Fruit fly (Drosophila melanogaster) whole organism, embryonic: ENCODE measurements around the gene CG32267.

Experiments used
- CG10366 ChIP-seq: fragments of 200-800 bp; sonication (Bioruptor generic); IDR thresholded peaks from 2 replicates; pipeline ENCODE4 v1.3.6; 2022; ENCODE audit warnings: missing biosample characterization, missing genetic modification characterization
- CG10543 ChIP-seq: fragments of 200-800 bp; sonication (Bioruptor generic); optimal IDR thresholded peaks from 3 replicates; lab custom pipeline; 2017; ENCODE audit warnings: missing biosample characterization, mild to moderate bottlenecking, missing genetic modification characterization, moderate library complexity
- CG11456 ChIP-seq: fragments of 200-800 bp; sonication (Bioruptor generic); IDR thresholded peaks from 3 replicates; pipeline ENCODE4 v1.3.6; 2022; ENCODE audit warnings: missing biosample characterization, missing genetic modification characterization
- CG12391 ChIP-seq: fragments of 200-800 bp; sonication (Bioruptor generic); optimal IDR thresholded peaks from 3 replicates; lab custom pipeline; 2018; ENCODE audit warnings: missing biosample characterization, mild to moderate bottlenecking, missing genetic modification characterization, moderate library complexity
- CG15269 ChIP-seq: fragments of 200-800 bp; sonication (Bioruptor generic); optimal IDR thresholded peaks from 2 replicates; lab custom pipeline; 2018; ENCODE audit warnings: missing biosample characterization, mild to moderate bottlenecking, missing genetic modification characterization, moderate library complexity
- CG16813 ChIP-seq: fragments of 200-800 bp; sonication (Bioruptor generic); IDR thresholded peaks from 3 replicates; pipeline ENCODE4 v1.3.6; 2022; ENCODE audit warnings: missing biosample characterization, missing genetic modification characterization; ENCODE audit not compliant: partially characterized antibody
- CG17359 ChIP-seq: fragments of 200-800 bp; sonication (Bioruptor generic); optimal IDR thresholded peaks from 3 replicates; lab custom pipeline; 2018; ENCODE audit warnings: missing biosample characterization, mild to moderate bottlenecking, missing genetic modification characterization, moderate library complexity
- CG17802 ChIP-seq: fragments of 200-800 bp; sonication (Bioruptor generic); optimal IDR thresholded peaks from 2 replicates; lab custom pipeline; 2018; ENCODE audit warnings: missing biosample characterization, mild to moderate bottlenecking, missing genetic modification characterization, moderate library complexity
- CG1792 ChIP-seq: fragments of 200-800 bp; sonication (Bioruptor generic); optimal IDR thresholded peaks from 2 replicates; lab custom pipeline; 2016; ENCODE audit warnings: missing biosample characterization, missing genetic modification characterization
- CG3065 ChIP-seq: fragments of 200-800 bp; sonication (Bioruptor generic); optimal IDR thresholded peaks from 2 replicates; lab custom pipeline; 2016; ENCODE audit warnings: missing biosample characterization, missing genetic modification characterization
- CG31224 ChIP-seq: fragments of 200-800 bp; sonication (Bioruptor generic); IDR thresholded peaks from 2 replicates; pipeline ENCODE4 v1.3.6; 2022; ENCODE audit warnings: missing biosample characterization, missing genetic modification characterization
- CG31365 ChIP-seq: fragments of 200-800 bp; sonication (Bioruptor generic); optimal IDR thresholded peaks from 2 replicates; lab custom pipeline; 2018; ENCODE audit warnings: missing biosample characterization, mild to moderate bottlenecking, missing genetic modification characterization
- CG32772 ChIP-seq: fragments of 200-800 bp; sonication (Bioruptor generic); IDR thresholded peaks from 2 replicates; pipeline ENCODE4 v1.3.6; 2022; ENCODE audit warnings: missing biosample characterization, missing genetic modification characterization
- CG7271 ChIP-seq: fragments of 200-800 bp; sonication (Bioruptor generic); optimal IDR thresholded peaks from 2 replicates; lab custom pipeline; 2018; ENCODE audit warnings: missing biosample characterization, mild to moderate bottlenecking, missing genetic modification characterization, moderate library complexity
- CG7357 ChIP-seq: fragments of 200-800 bp; sonication (Bioruptor generic); IDR thresholded peaks from 3 replicates; pipeline ENCODE4 v1.3.6; 2022; ENCODE audit warnings: missing biosample characterization, missing genetic modification characterization
- CG7372 ChIP-seq: fragments of 200-800 bp; sonication (Bioruptor generic); IDR thresholded peaks from 2 replicates; pipeline ENCODE4 v1.3.6; 2022; ENCODE audit warnings: missing biosample characterization, missing genetic modification characterization
- CG7556 ChIP-seq: fragments of 200-800 bp; sonication (Bioruptor generic); optimal IDR thresholded peaks from 2 replicates; lab custom pipeline; 2017; ENCODE audit warnings: missing biosample characterization, mild to moderate bottlenecking, missing genetic modification characterization
- CG7786 ChIP-seq: fragments of 200-800 bp; sonication (Bioruptor generic); optimal IDR thresholded peaks from 2 replicates; lab custom pipeline; 2016; ENCODE audit warnings: missing biosample characterization, missing genetic modification characterization
- CG8765 ChIP-seq: fragments of 200-800 bp; sonication (Bioruptor generic); IDR thresholded peaks from 2 replicates; pipeline ENCODE4 v1.3.6; 2022; ENCODE audit warnings: missing biosample characterization, missing genetic modification characterization
- Dp ChIP-seq: fragments of 200-800 bp; sonication (Bioruptor generic); optimal IDR thresholded peaks from 2 replicates; lab custom pipeline; 2018; ENCODE audit warnings: missing biosample characterization, mild to moderate bottlenecking, missing genetic modification characterization, moderate library complexity
- Drgx ChIP-seq: fragments of 200-800 bp; sonication (Bioruptor generic); IDR thresholded peaks from 2 replicates; pipeline ENCODE4 v1.3.6; 2022; ENCODE audit warnings: missing biosample characterization, missing genetic modification characterization
- ERR ChIP-seq: fragments of 200-800 bp; sonication (Bioruptor generic); optimal IDR thresholded peaks from 2 replicates; lab custom pipeline; 2016; ENCODE audit warnings: missing biosample characterization, missing genetic modification characterization
- Fer3 ChIP-seq: fragments of 200-800 bp; sonication (Bioruptor generic); optimal IDR thresholded peaks from 2 replicates; lab custom pipeline; 2018; ENCODE audit warnings: missing biosample characterization, mild to moderate bottlenecking, missing genetic modification characterization, moderate library complexity
- Gug ChIP-seq: fragments of 200-800 bp; sonication (Bioruptor generic); IDR thresholded peaks from 4 replicates; pipeline ENCODE4 v1.3.6; 2022; ENCODE audit warnings: missing biosample characterization, missing genetic modification characterization
- HHEX ChIP-seq: fragments of 200-800 bp; sonication (Bioruptor generic); optimal IDR thresholded peaks from 3 replicates; lab custom pipeline; 2017; ENCODE audit warnings: missing biosample characterization, mild to moderate bottlenecking, missing genetic modification characterization, missing genetic modification reagents
- Hr78 ChIP-seq, 2 experiments: fragments of 200-800 bp in 1 of 2; fragments of >200 bp in 1 of 2; sonication (Bioruptor generic) in 1 of 2; optimal IDR thresholded peaks; 2 replicates each; lab custom pipeline; 2017 to 2019; ENCODE audit warnings: missing biosample characterization in 2 of 2, missing genetic modification characterization in 2 of 2, mild to moderate bottlenecking in 1 of 2, moderate library complexity in 1 of 2
- Neu2 ChIP-seq: fragments of 200-800 bp; sonication (Bioruptor generic); optimal IDR thresholded peaks from 3 replicates; lab custom pipeline; 2016; ENCODE audit warnings: missing biosample characterization, missing genetic modification characterization, borderline replicate concordance
- Nf-YA ChIP-seq: fragments of 200-800 bp; sonication (Bioruptor generic); IDR thresholded peaks from 2 replicates; pipeline ENCODE4 v1.3.6; 2022; ENCODE audit warnings: missing biosample characterization, missing genetic modification characterization
- Rfx ChIP-seq: fragments of 200-800 bp; sonication (Bioruptor generic); IDR thresholded peaks from 2 replicates; pipeline ENCODE4 v1.3.6; 2022; ENCODE audit warnings: missing biosample characterization, missing genetic modification characterization
- Six4 ChIP-seq: fragments of 200-800 bp; sonication (Bioruptor generic); optimal IDR thresholded peaks from 2 replicates; lab custom pipeline; 2016; ENCODE audit warnings: missing biosample characterization, missing genetic modification characterization
- aop ChIP-seq: fragments of 200-800 bp; sonication (Bioruptor generic); IDR thresholded peaks from 2 replicates; pipeline ENCODE4 v1.3.6; 2022; ENCODE audit warnings: missing biosample characterization, missing genetic modification characterization
- cad ChIP-seq: fragments of >200 bp; optimal IDR thresholded peaks from 2 replicates; lab custom pipeline; 2017; ENCODE audit warnings: missing biosample characterization, missing genetic modification characterization
- caup ChIP-seq: fragments of 200-800 bp; sonication (Bioruptor generic); optimal IDR thresholded peaks from 3 replicates; lab custom pipeline; 2017; ENCODE audit warnings: missing biosample characterization, mild to moderate bottlenecking, missing genetic modification characterization, moderate library complexity; ENCODE audit not compliant: severe bottlenecking
- chif ChIP-seq, 2 experiments: fragments of 200-800 bp; sonication (Bioruptor generic); optimal IDR thresholded peaks; 3 replicates each; lab custom pipeline; 2016; ENCODE audit warnings: missing biosample characterization in 2 of 2, missing genetic modification characterization in 2 of 2
- dmrt99B ChIP-seq: fragments of 200-800 bp; sonication (Bioruptor generic); optimal IDR thresholded peaks from 2 replicates; lab custom pipeline; 2018; ENCODE audit warnings: missing biosample characterization, mild to moderate bottlenecking, missing genetic modification characterization, moderate library complexity
- eyg ChIP-seq: fragments of 200-800 bp; sonication (Bioruptor generic); optimal IDR thresholded peaks from 3 replicates; lab custom pipeline; 2016; ENCODE audit warnings: missing biosample characterization, missing genetic modification characterization
- fru ChIP-seq: fragments of >200 bp; optimal IDR thresholded peaks from 2 replicates; lab custom pipeline; 2017
- gfzf ChIP-seq: fragments of 200-800 bp; sonication (Bioruptor generic); optimal IDR thresholded peaks from 2 replicates; lab custom pipeline; 2016; ENCODE audit warnings: missing biosample characterization, mild to moderate bottlenecking, missing genetic modification characterization, moderate library complexity
- grn ChIP-seq: fragments of 200-800 bp; sonication (Bioruptor generic); optimal IDR thresholded peaks from 3 replicates; lab custom pipeline; 2017; ENCODE audit warnings: missing biosample characterization, missing genetic modification characterization
- hth ChIP-seq: fragments of >200 bp; optimal IDR thresholded peaks from 2 replicates; lab custom pipeline; 2017; ENCODE audit warnings: inconsistent platforms
- luna ChIP-seq: fragments of 200-800 bp; sonication (Bioruptor generic); optimal IDR thresholded peaks from 2 replicates; lab custom pipeline; 2016; ENCODE audit warnings: missing biosample characterization, missing genetic modification characterization
- nom ChIP-seq: fragments of 200-800 bp; sonication (Bioruptor generic); optimal IDR thresholded peaks from 2 replicates; lab custom pipeline; 2017; ENCODE audit warnings: missing biosample characterization, missing genetic modification characterization, mild to moderate bottlenecking, moderate library complexity, missing genetic modification reagents
- pzg ChIP-seq: fragments of 200-800 bp; sonication (Bioruptor generic); optimal IDR thresholded peaks from 3 replicates; lab custom pipeline; 2018; ENCODE audit warnings: missing biosample characterization, mild to moderate bottlenecking, missing genetic modification characterization, moderate library complexity
- repo ChIP-seq: fragments of 200-800 bp; sonication (Bioruptor generic); optimal IDR thresholded peaks from 2 replicates; lab custom pipeline; 2016; ENCODE audit warnings: missing biosample characterization, missing genetic modification characterization
- ro ChIP-seq: fragments of 200-800 bp; sonication (Bioruptor generic); IDR thresholded peaks from 2 replicates; pipeline ENCODE4 v1.3.6; 2022; ENCODE audit warnings: missing biosample characterization, missing genetic modification characterization
- sens-2 ChIP-seq: fragments of 200-800 bp; sonication (Bioruptor generic); IDR thresholded peaks from 2 replicates; pipeline ENCODE4 v1.3.6; 2022; ENCODE audit warnings: missing biosample characterization, missing genetic modification characterization
- sob ChIP-seq: fragments of 200-800 bp; sonication (Bioruptor generic); IDR thresholded peaks from 2 replicates; pipeline ENCODE4 v1.3.6; 2022; ENCODE audit warnings: missing biosample characterization, missing genetic modification characterization
- toy ChIP-seq: fragments of 200-800 bp; sonication (Bioruptor generic); IDR thresholded peaks from 2 replicates; pipeline ENCODE4 v1.3.6; 2022; ENCODE audit warnings: missing biosample characterization, missing genetic modification characterization
- trem ChIP-seq: fragments of 200-800 bp; optimal IDR thresholded peaks from 3 replicates; lab custom pipeline; 2019; ENCODE audit warnings: missing biosample characterization, mild to moderate bottlenecking, missing genetic modification characterization, moderate library complexity
- ttk ChIP-seq: fragments of 200-800 bp; sonication (Bioruptor generic); IDR thresholded peaks from 2 replicates; pipeline ENCODE4 v2.1.2; 2022; ENCODE audit warnings: missing biosample characterization, missing genetic modification characterization
- usp ChIP-seq: fragments of >200 bp; optimal IDR thresholded peaks from 2 replicates; lab custom pipeline; 2017; ENCODE audit warnings: missing biosample characterization, missing genetic modification characterization
- z ChIP-seq: fragments of 200-800 bp; sonication (Bioruptor generic); IDR thresholded peaks from 3 replicates; pipeline ENCODE4 v1.3.6; 2022; ENCODE audit warnings: missing biosample characterization, missing genetic modification characterization

Gene CG32267

DNA sequence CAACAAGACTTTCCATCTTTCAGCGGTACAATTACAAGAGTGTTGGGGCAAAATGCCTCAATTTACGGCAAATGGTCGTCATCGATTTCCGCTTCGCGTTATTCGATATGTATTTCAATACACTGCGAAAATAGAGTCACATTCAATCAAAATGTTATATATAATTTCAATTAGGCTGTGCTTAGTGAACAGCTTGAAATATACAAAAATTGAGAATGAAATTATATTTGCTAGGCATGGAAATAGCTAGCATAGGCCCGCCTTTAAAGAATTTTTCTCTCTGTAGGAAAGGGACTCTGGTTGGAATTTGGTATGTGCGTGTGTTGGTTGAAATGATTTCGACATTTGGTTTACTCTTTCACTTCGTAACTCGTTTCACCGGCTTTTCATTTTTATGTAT, 7.6 kb upstream of the CG32267 start (continued):
- TF ChIP-seq luna (GFP tag; lab: Kevin White, UChicago) (no peak), CG7556 (GFP tag; lab: Kevin White, UChicago) (no peak), fru (lab: Kevin White, UChicago) (no peak), usp (GFP tag; lab: Kevin White, UChicago) (no peak), Drgx (GFP tag; lab: Robert Waterston, UW) (no peak), eyg (GFP tag; lab: Kevin White, UChicago) (no peak), CG7372 (GFP tag; lab: Robert Waterston, UW) (no peak), ERR (no peak), Fer3 (tag; lab: Kevin White, UChicago) (no peak), sens-2 (GFP tag; lab: Robert Waterston, UW) (no peak), Hr78 (GFP tag; optimal IDR thresholded peaks at IDR 0.05; lab: Kevin White, UChicago) (no peak), Dp (GFP tag; lab: Kevin White, UChicago) (no peak), hth (lab: Kevin White, UChicago) (no peak), CG11456 (0 out of 3 replicates have a peak, but pooled peaks have one; percentile 55), pzg (GFP tag; lab: Kevin White, UChicago) (no peak), CG3065 (no peak), CG8765 (GFP tag; lab: Robert Waterston, UW) (no peak), CG7786 (GFP tag; lab: Kevin White, UChicago) (no peak), trem (tag; lab: Kevin White, UChicago) (no peak), CG7357 (GFP tag; lab: Robert Waterston, UW) (no peak), nom (no peak), toy (GFP tag; lab: Robert Waterston, UW) (no peak), CG31365 (tag; lab: Kevin White, UChicago) (no peak), caup (GFP tag; lab: Kevin White, UChicago) (no peak), CG17802 (tag; lab: Kevin White, UChicago) (no peak), Neu2 (no peak), sob (GFP tag; lab: Robert Waterston, UW) (peak; percentile 48; the same call in 1 of the 2 replicates), grn (GFP tag; lab: Kevin White, UChicago) (no peak), CG31224 (GFP tag; lab: Robert Waterston, UW) (no peak), ttk (no peak), dmrt99B (tag; lab: Kevin White, UChicago) (peak; percentile 9), aop (GFP tag; lab: Robert Waterston, UW) (no peak), Gug (GFP tag; lab: Robert Waterston, UW) (0 out of 4 replicates have a peak, but pooled peaks have one; percentile 3), CG17359 (peak; percentile 13), Nf-YA (GFP tag; lab: Robert Waterston, UW) (no peak), CG16813 (no peak), CG1792 (GFP tag; lab: Kevin White, UChicago) (no peak), CG7271 (no peak), HHEX (no peak), repo (GFP tag; lab: Kevin White, UChicago) (no peak), gfzf (GFP tag; lab: Kevin White, UChicago) (no peak), CG32772 (GFP tag; lab: Robert Waterston, UW) (0 out of 2 replicates have a peak, but pooled peaks have one; percentile 20), cad (GFP tag; lab: Kevin White, UChicago) (no peak), CG10366 (peak; percentile 10; the same call in 1 of the 2 replicates), CG10543 (GFP tag; lab: Kevin White, UChicago) (no peak), CG15269 (peak; percentile 15), z (GFP tag; lab: Robert Waterston, UW) (no peak), chif (GFP tag; optimal IDR thresholded peaks at IDR 0.05; lab: Kevin White, UChicago) (no peak), Rfx (GFP tag; lab: Robert Waterston, UW) (peak; percentile 27; the same call in 1 of the 2 replicates), ro (GFP tag; lab: Robert Waterston, UW) (0 out of 2 replicates have a peak, but pooled peaks have one; percentile 7), CG12391 (tag; lab: Kevin White, UChicago) (peak; percentile 1), Six4 (GFP tag; lab: Kevin White, UChicago) (no peak)
